Fruit fly (Drosophila melanogaster): ENCODE measurements around the gene CG3168.

CG3168 gene

DNA sequence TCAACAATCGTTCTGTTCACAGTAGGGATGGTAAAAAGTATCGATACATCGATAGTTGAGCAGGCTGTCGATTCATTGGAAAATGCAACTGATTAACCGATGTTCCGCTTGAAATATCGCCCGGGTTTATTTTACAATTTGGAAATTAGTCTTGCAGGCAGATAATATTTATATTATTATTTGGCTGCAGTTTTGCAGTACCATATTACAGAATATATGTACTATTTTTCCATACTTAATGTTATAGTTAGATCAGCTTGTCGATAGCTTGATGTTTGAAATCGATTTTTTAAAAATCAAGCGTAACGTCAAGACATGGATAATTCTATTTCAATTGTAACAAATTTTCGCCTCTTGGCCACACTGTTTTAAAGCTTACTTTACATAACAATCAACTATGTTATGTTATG is 44.8 kb downstream of the CG3168 start, which contains the start of gene CG14442:
Gene CG14442 (minus strand): TSS at position 29 of the 410 bp plus-strand sequence.
- TF ChIP-seq CG33017 (tag; optimal IDR thresholded peaks at IDR 0.05) (peak; percentile 30), CG12768 (GFP tag; optimal IDR thresholded peaks at IDR 0.05) (no peak), CG7101 (tag; optimal IDR thresholded peaks at IDR 0.05) (peak; percentile 76), CG1620 (GFP tag; optimal IDR thresholded peaks at IDR 0.05) (peak; percentile 70), Crg-1 (GFP tag; optimal IDR thresholded peaks at IDR 0.05) (peak; percentile 62), cnc (optimal IDR thresholded peaks at IDR 0.05) (no peak), CG14711 (tag; optimal IDR thresholded peaks at IDR 0.05) (peak; percentile 68), pad (GFP tag; optimal IDR thresholded peaks at IDR 0.05) (peak; percentile 41), CG11617 (GFP tag; optimal IDR thresholded peaks at IDR 0.05) (peak; percentile 65), bab1 (GFP tag; optimal IDR thresholded peaks at IDR 0.05) (peak; percentile 69), ovo (GFP tag; optimal IDR thresholded peaks at IDR 0.05) (peak; percentile 28), Clk (GFP tag; optimal IDR thresholded peaks at IDR 0.05) (no peak), Hr96 (GFP tag; optimal IDR thresholded peaks at IDR 0.05) (no peak), cic (GFP tag; optimal IDR thresholded peaks at IDR 0.05) (no peak), Mnt (GFP tag; optimal IDR thresholded peaks at IDR 0.05) (peak; percentile 59)

DNA sequence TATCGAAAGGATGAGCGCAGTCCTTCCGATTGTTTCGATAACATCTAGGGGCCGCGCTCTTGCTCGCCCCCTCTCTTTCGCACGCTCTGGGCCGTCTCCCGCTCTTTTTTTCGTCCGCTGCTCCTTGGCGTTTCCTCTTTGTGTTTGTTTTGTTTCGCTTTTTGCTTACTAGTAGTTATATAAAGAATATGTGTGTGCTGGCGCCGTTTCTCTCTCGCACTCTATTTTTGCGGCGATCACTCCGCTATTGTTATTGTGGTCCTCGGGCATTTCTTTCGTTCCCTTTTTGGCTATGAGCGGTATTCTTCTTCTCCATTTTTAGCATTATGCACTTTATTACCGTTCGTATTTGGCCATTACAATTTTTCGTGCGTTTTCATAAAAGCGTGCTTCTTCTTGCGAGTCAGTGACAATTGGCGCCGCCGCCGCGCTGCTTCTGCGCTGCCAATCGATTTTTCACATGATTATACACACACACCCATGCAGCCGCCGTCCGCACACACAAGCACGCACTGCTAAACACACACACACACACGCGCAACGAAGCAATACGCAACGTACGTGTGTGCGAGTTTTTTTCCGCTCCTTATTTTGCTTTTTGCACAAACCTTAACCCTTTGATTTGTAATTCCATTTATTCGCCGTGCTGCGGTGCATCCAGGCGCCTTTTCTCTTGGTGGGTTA is 45.5 kb downstream of the CG3168 start:
- TF ChIP-seq CG14711 (tag; optimal IDR thresholded peaks at IDR 0.05): no peak
- no peak for TF ChIP-seq CG12768 (GFP tag; optimal IDR thresholded peaks at IDR 0.05)
- peak; percentile 58 for TF ChIP-seq tj (GFP tag; optimal IDR thresholded peaks at IDR 0.05)
- TF ChIP-seq Crg-1 (GFP tag; optimal IDR thresholded peaks at IDR 0.05): no peak
- TF ChIP-seq bab1 (GFP tag; optimal IDR thresholded peaks at IDR 0.05): peak; percentile 32
- no peak for TF ChIP-seq pad (GFP tag; optimal IDR thresholded peaks at IDR 0.05)
- TF ChIP-seq CG7045 (GFP tag; optimal IDR thresholded peaks at IDR 0.05): no peak
- TF ChIP-seq CG7101 (tag; optimal IDR thresholded peaks at IDR 0.05): no peak
- no peak for TF ChIP-seq ovo (GFP tag; optimal IDR thresholded peaks at IDR 0.05)
- TF ChIP-seq CG1620 (GFP tag; optimal IDR thresholded peaks at IDR 0.05): no peak
- no peak for TF ChIP-seq kay (GFP tag; ENCODE audit: borderline replicate concordance)
- no peak for TF ChIP-seq Clk (GFP tag; optimal IDR thresholded peaks at IDR 0.05)
- TF ChIP-seq cnc (optimal IDR thresholded peaks at IDR 0.05): no peak
- TF ChIP-seq CG5204 (GFP tag; optimal IDR thresholded peaks at IDR 0.05): no peak
- TF ChIP-seq Hr96 (GFP tag; optimal IDR thresholded peaks at IDR 0.05): no peak
- peak; percentile 81 for TF ChIP-seq cic (GFP tag; optimal IDR thresholded peaks at IDR 0.05)
- no peak for TF ChIP-seq CG33017 (tag; optimal IDR thresholded peaks at IDR 0.05)
- peak; percentile 41 for TF ChIP-seq Mnt (GFP tag; optimal IDR thresholded peaks at IDR 0.05)
- TF ChIP-seq CG11617 (GFP tag; optimal IDR thresholded peaks at IDR 0.05): no peak
- no peak for TF ChIP-seq toe (GFP tag; optimal IDR thresholded peaks at IDR 0.05)

- TF ChIP-seq kay (GFP tag; ENCODE audit: borderline replicate concordance): no peak
- peak; percentile 19 for TF ChIP-seq CG11617 (GFP tag; optimal IDR thresholded peaks at IDR 0.05)
- no peak for TF ChIP-seq CG7101 (tag; optimal IDR thresholded peaks at IDR 0.05)
- TF ChIP-seq CG7045 (GFP tag; optimal IDR thresholded peaks at IDR 0.05): no peak
- no peak for TF ChIP-seq ovo (GFP tag; optimal IDR thresholded peaks at IDR 0.05)
- TF ChIP-seq pad (GFP tag; optimal IDR thresholded peaks at IDR 0.05): peak; percentile 4
- no peak for TF ChIP-seq CG12768 (GFP tag; optimal IDR thresholded peaks at IDR 0.05)
- no peak for TF ChIP-seq cnc (optimal IDR thresholded peaks at IDR 0.05)
- no peak for TF ChIP-seq bab1 (GFP tag; optimal IDR thresholded peaks at IDR 0.05)
- no peak for TF ChIP-seq Hr96 (GFP tag; optimal IDR thresholded peaks at IDR 0.05)
- TF ChIP-seq CG5204 (GFP tag; optimal IDR thresholded peaks at IDR 0.05): no peak
- TF ChIP-seq Mnt (GFP tag; optimal IDR thresholded peaks at IDR 0.05): peak; percentile 12
- TF ChIP-seq toe (GFP tag; optimal IDR thresholded peaks at IDR 0.05): no peak
- peak; percentile 8 for TF ChIP-seq tj (GFP tag; optimal IDR thresholded peaks at IDR 0.05)
- TF ChIP-seq Crg-1 (GFP tag; optimal IDR thresholded peaks at IDR 0.05): no peak
- TF ChIP-seq Clk (GFP tag; optimal IDR thresholded peaks at IDR 0.05): no peak
- peak; percentile 31 for TF ChIP-seq CG1620 (GFP tag; optimal IDR thresholded peaks at IDR 0.05)
- TF ChIP-seq CG14711 (tag; optimal IDR thresholded peaks at IDR 0.05): no peak
- TF ChIP-seq cic (GFP tag; optimal IDR thresholded peaks at IDR 0.05): no peak
- no peak for TF ChIP-seq CG33017 (tag; optimal IDR thresholded peaks at IDR 0.05)
Measured at dm6 chrX:6688620-6689400, 51.0 kb downstream of the CG3168 start, which contains the start of gene CG3184. Gene CG3184, minus strand, starts transcription at chrX:6688774.

- no peak for TF ChIP-seq Mnt (GFP tag; optimal IDR thresholded peaks at IDR 0.05)
- TF ChIP-seq CG1620 (GFP tag; optimal IDR thresholded peaks at IDR 0.05): no peak
- no peak for TF ChIP-seq toe (GFP tag; optimal IDR thresholded peaks at IDR 0.05)
- no peak for TF ChIP-seq Hr96 (GFP tag; optimal IDR thresholded peaks at IDR 0.05)
- TF ChIP-seq CG14711 (tag; optimal IDR thresholded peaks at IDR 0.05): no peak
- no peak for TF ChIP-seq cic (GFP tag; optimal IDR thresholded peaks at IDR 0.05)
- TF ChIP-seq CG33017 (tag; optimal IDR thresholded peaks at IDR 0.05): no peak
- no peak for TF ChIP-seq CG7101 (tag; optimal IDR thresholded peaks at IDR 0.05)
- no peak for TF ChIP-seq CG5204 (GFP tag; optimal IDR thresholded peaks at IDR 0.05)
- TF ChIP-seq CG11617 (GFP tag; optimal IDR thresholded peaks at IDR 0.05): no peak
- no peak for TF ChIP-seq pad (GFP tag; optimal IDR thresholded peaks at IDR 0.05)
Measured at dm6 chrX:6687267-6687666, 52.5 kb downstream of the CG3168 start, which contains the start of gene CG44303. Gene CG44303, minus strand, starts transcription at chrX:6687420.
